Worm (Caenorhabditis elegans) whole organism, young adult: ENCODE data around the gene rack-1.

Source experiments
- B0336.3 ChIP-seq: fragments of 200-800 bp; sonication (Bioruptor generic); IDR thresholded peaks from 2 replicates; pipeline ENCODE4 v1.3.6; 2022; ENCODE audit warnings: missing genetic modification characterization, missing compliant biosample characterization
- F33H1.4 ChIP-seq: fragments of 200-800 bp; sonication (Bioruptor generic); IDR thresholded peaks from 2 replicates; pipeline ENCODE4 v1.3.6; 2022; ENCODE audit warnings: missing genetic modification reagents, missing genetic modification characterization, missing compliant biosample characterization
- F37B4.10 ChIP-seq: fragments of 200-800 bp; sonication (Bioruptor generic); IDR thresholded peaks from 2 replicates; pipeline ENCODE4 v1.3.6; 2022; ENCODE audit warnings: missing genetic modification characterization, missing compliant biosample characterization
- F52B5.7 ChIP-seq: sonication (generic microtip); optimal IDR thresholded peaks from 2 replicates; lab custom pipeline; 2016; ENCODE audit warnings: mild to moderate bottlenecking, missing genetic modification characterization, missing compliant biosample characterization
- F55B11.4 ChIP-seq: sonication (generic microtip); optimal IDR thresholded peaks from 2 replicates; lab custom pipeline; 2016; ENCODE audit warnings: missing compliant biosample characterization, missing genetic modification characterization, borderline replicate concordance; ENCODE audit not compliant: insufficient read depth
- K11D2.4 ChIP-seq: fragments of 200-800 bp; sonication (Bioruptor generic); IDR thresholded peaks from 2 replicates; pipeline ENCODE4 v1.3.6; 2022; ENCODE audit warnings: missing genetic modification reagents, missing genetic modification characterization, missing compliant biosample characterization
- Y67H2A.10 ChIP-seq: fragments of 200-800 bp; sonication (Bioruptor generic); conservative IDR thresholded peaks from 2 replicates; pipeline ENCODE4 v1.3.6; 2022; ENCODE audit warnings: missing genetic modification reagents, missing genetic modification characterization, missing compliant biosample characterization
- Y79H2A.3 ChIP-seq: fragments of 200-800 bp; sonication (Bioruptor generic); conservative IDR thresholded peaks from 2 replicates; pipeline ENCODE4 v1.3.6; 2022; ENCODE audit warnings: missing genetic modification reagents, missing genetic modification characterization, missing compliant biosample characterization
- Y95B8A.8 ChIP-seq: fragments of 200-800 bp; sonication (Bioruptor generic); IDR thresholded peaks from 2 replicates; pipeline ENCODE4 v1.3.6; 2022; ENCODE audit warnings: missing genetic modification reagents, missing genetic modification characterization, missing compliant biosample characterization
- ZK185.1 ChIP-seq: sonication (generic microtip); optimal IDR thresholded peaks from 2 replicates; lab custom pipeline; 2016; ENCODE audit warnings: mild to moderate bottlenecking, missing genetic modification characterization, missing compliant biosample characterization; ENCODE audit not compliant: poor library complexity, severe bottlenecking
- atf-7 ChIP-seq: sonication (generic microtip); optimal IDR thresholded peaks from 2 replicates; lab custom pipeline; 2017; ENCODE audit warnings: mild to moderate bottlenecking, missing genetic modification characterization, missing compliant biosample characterization
- cebp-1 ChIP-seq, 2 experiments: fragments of 200-800 bp in 1 of 2; sonication (Bioruptor generic) in 1 of 2; sonication (generic microtip) in 1 of 2; IDR thresholded peaks in 1 of 2; optimal IDR thresholded peaks in 1 of 2; 2 replicates each; pipeline versions ENCODE4 v1.3.6 to Lab custom; 2017 to 2022; ENCODE audit warnings: missing compliant biosample characterization in 2 of 2, missing genetic modification characterization in 2 of 2, mild to moderate bottlenecking in 1 of 2, missing genetic modification reagents in 1 of 2, moderate library complexity in 1 of 2
- ceh-27 ChIP-seq: fragments of 200-800 bp; sonication (Bioruptor generic); optimal IDR thresholded peaks from 2 replicates; lab custom pipeline; 2018; ENCODE audit warnings: mild to moderate bottlenecking, missing genetic modification characterization, moderate library complexity, missing compliant biosample characterization
- dpff-1 ChIP-seq: sonication (generic microtip); optimal IDR thresholded peaks from 2 replicates; lab custom pipeline; 2017; ENCODE audit warnings: mild to moderate bottlenecking, missing genetic modification characterization, missing compliant biosample characterization
- egl-44 ChIP-seq: fragments of 200-800 bp; sonication (Bioruptor generic); IDR thresholded peaks from 2 replicates; pipeline ENCODE4 v1.3.6; 2022; ENCODE audit warnings: missing genetic modification reagents, missing genetic modification characterization, missing compliant biosample characterization
- egrh-3 ChIP-seq: fragments of 200-800 bp; sonication (Bioruptor generic); IDR thresholded peaks from 2 replicates; pipeline ENCODE4 v1.3.6; 2022; ENCODE audit warnings: missing genetic modification reagents, missing genetic modification characterization, missing compliant biosample characterization
- hlh-26 ChIP-seq: fragments of 200-800 bp; sonication (Bioruptor generic); conservative IDR thresholded peaks from 2 replicates; pipeline ENCODE4 v1.3.6; 2022; ENCODE audit warnings: missing genetic modification reagents, missing genetic modification characterization, missing compliant biosample characterization
- hmg-1.2 ChIP-seq: fragments of 200-800 bp; sonication (Bioruptor generic); IDR thresholded peaks from 2 replicates; pipeline ENCODE4 v1.3.6; 2022; ENCODE audit warnings: missing genetic modification reagents, missing genetic modification characterization, missing compliant biosample characterization
- let-526 ChIP-seq: fragments of 200-800 bp; sonication (Bioruptor generic); IDR thresholded peaks from 2 replicates; pipeline ENCODE4 v1.3.6; 2022; ENCODE audit warnings: missing genetic modification reagents, missing genetic modification characterization, missing compliant biosample characterization
- let-607 ChIP-seq, 2 experiments: fragments of 200-800 bp in 1 of 2; sonication (Bioruptor generic) in 1 of 2; sonication (generic microtip) in 1 of 2; optimal IDR thresholded peaks; 2 replicates each; lab custom pipeline; 2016 to 2018; ENCODE audit warnings: mild to moderate bottlenecking in 2 of 2, missing compliant biosample characterization in 2 of 2, missing genetic modification characterization in 2 of 2, moderate library complexity in 2 of 2, missing genotype in 1 of 2
- lin-26 ChIP-seq: fragments of 200-800 bp; sonication (Bioruptor generic); IDR thresholded peaks from 2 replicates; pipeline ENCODE4 v1.3.6; 2022; ENCODE audit warnings: missing genetic modification reagents, missing genetic modification characterization, missing compliant biosample characterization
- lin-35 ChIP-seq, 3 experiments: fragments of 150-350 bp in 2 of 3; sonication (generic microtip) in 1 of 3; optimal IDR thresholded peaks; 2 replicates each; lab custom pipeline; 2014 to 2018; ENCODE audit warnings: missing biosample characterization in 3 of 3, missing genetic modification characterization in 3 of 3, missing genetic modification reagents in 3 of 3
- lir-1 ChIP-seq: fragments of 200-800 bp; sonication (Bioruptor generic); conservative IDR thresholded peaks from 2 replicates; pipeline ENCODE4 v1.3.6; 2022; ENCODE audit warnings: missing genetic modification reagents, missing genetic modification characterization, missing compliant biosample characterization
- lsy-27 ChIP-seq: sonication (generic microtip); optimal IDR thresholded peaks from 2 replicates; lab custom pipeline; 2017; ENCODE audit warnings: missing genetic modification characterization, mild to moderate bottlenecking, missing compliant biosample characterization, antibody characterized with exemption, missing genotype, borderline replicate concordance; ENCODE audit not compliant: insufficient read depth
- madf-6 ChIP-seq: fragments of 200-800 bp; sonication (Bioruptor generic); IDR thresholded peaks from 2 replicates; pipeline ENCODE4 v1.3.6; 2022; ENCODE audit warnings: missing genetic modification reagents, missing genetic modification characterization, missing compliant biosample characterization
- madf-8 ChIP-seq: fragments of 200-800 bp; sonication (Bioruptor generic); conservative IDR thresholded peaks from 2 replicates; pipeline ENCODE4 v1.3.6; 2022; ENCODE audit warnings: missing genetic modification reagents, missing genetic modification characterization, missing compliant biosample characterization
- mcd-1 ChIP-seq: fragments of 200-800 bp; sonication (Bioruptor generic); IDR thresholded peaks from 2 replicates; pipeline ENCODE4 v1.3.6; 2022; ENCODE audit warnings: missing genetic modification reagents, missing genetic modification characterization, missing compliant biosample characterization
- mes-4 ChIP-seq: sonication (generic microtip); optimal IDR thresholded peaks from 2 replicates; lab custom pipeline; 2016; ENCODE audit warnings: missing genotype, missing genetic modification characterization, missing compliant biosample characterization
- nfya-2 ChIP-seq: fragments of 200-800 bp; sonication (Bioruptor generic); IDR thresholded peaks from 2 replicates; pipeline ENCODE4 v1.3.6; 2022; ENCODE audit warnings: missing genetic modification reagents, missing genetic modification characterization, missing compliant biosample characterization
- nhr-179 ChIP-seq: sonication (generic microtip); optimal IDR thresholded peaks from 2 replicates; lab custom pipeline; 2016; ENCODE audit warnings: mild to moderate bottlenecking, missing genetic modification characterization, missing compliant biosample characterization
- nhr-80 ChIP-seq: sonication (generic microtip); optimal IDR thresholded peaks from 2 replicates; lab custom pipeline; 2016; ENCODE audit warnings: missing genetic modification characterization, missing compliant biosample characterization
- pbrm-1 ChIP-seq: fragments of 200-800 bp; sonication (Bioruptor generic); IDR thresholded peaks from 2 replicates; pipeline ENCODE4 v1.3.6; 2022; ENCODE audit warnings: missing genetic modification reagents, missing genetic modification characterization, missing compliant biosample characterization
- rec-8 ChIP-seq, 2 experiments: sonication (generic microtip); optimal IDR thresholded peaks; 2 replicates each; lab custom pipeline; 2016; ENCODE audit warnings: mild to moderate bottlenecking in 2 of 2, missing genetic modification characterization in 2 of 2, missing genetic modification reagents in 2 of 2, missing genotype in 2 of 2, missing biosample characterization in 1 of 2, missing compliant biosample characterization in 1 of 2, moderate library complexity in 1 of 2
- rpc-1 ChIP-seq, 2 experiments: fragments of 150-350 bp in 1 of 2; sonication (generic microtip) in 1 of 2; optimal IDR thresholded peaks; 2 replicates each; lab custom pipeline; 2014 to 2018; ENCODE audit warnings: missing biosample characterization in 1 of 2, missing genetic modification characterization in 1 of 2, missing genetic modification reagents in 1 of 2, missing genotype in 1 of 2
- sea-2 ChIP-seq: fragments of 200-800 bp; sonication (Bioruptor generic); IDR thresholded peaks from 2 replicates; pipeline ENCODE4 v1.3.6; 2022; ENCODE audit warnings: missing genetic modification characterization, missing compliant biosample characterization
- snpc-1.1 ChIP-seq: sonication (generic microtip); optimal IDR thresholded peaks from 2 replicates; lab custom pipeline; 2017; ENCODE audit warnings: missing genetic modification characterization, mild to moderate bottlenecking, missing compliant biosample characterization, antibody characterized with exemption, moderate library complexity, missing genotype, missing genetic modification reagents; ENCODE audit not compliant: insufficient read depth
- snpc-1.3 ChIP-seq: sonication (generic microtip); optimal IDR thresholded peaks from 2 replicates; lab custom pipeline; 2017; ENCODE audit warnings: missing genetic modification characterization, mild to moderate bottlenecking, missing compliant biosample characterization, antibody characterized with exemption, moderate library complexity, missing genotype, missing genetic modification reagents; ENCODE audit not compliant: insufficient read depth
- snpc-3.4 ChIP-seq: sonication (generic microtip); optimal IDR thresholded peaks from 2 replicates; lab custom pipeline; 2017; ENCODE audit warnings: missing genetic modification characterization, mild to moderate bottlenecking, missing compliant biosample characterization, antibody characterized with exemption, moderate library complexity, missing genotype, missing genetic modification reagents
- snpc-4 ChIP-seq, 5 experiments: fragments of 150-350 bp in 1 of 5; sonication (generic microtip) in 4 of 5; optimal IDR thresholded peaks; 2 replicates each; lab custom pipeline; 2014 to 2018; ENCODE audit warnings: missing genetic modification characterization in 5 of 5, missing biosample characterization in 3 of 5, antibody characterized with exemption in 2 of 5, mild to moderate bottlenecking in 2 of 5, missing compliant biosample characterization in 2 of 5, missing genotype in 2 of 5, moderate library complexity in 2 of 5, missing genetic modification reagents in 1 of 5
- tbx-9 ChIP-seq: sonication (generic microtip); optimal IDR thresholded peaks from 2 replicates; lab custom pipeline; 2016; ENCODE audit warnings: borderline replicate concordance, missing genetic modification characterization, inconsistent platforms, missing compliant biosample characterization
- tlf-1 ChIP-seq: fragments of 200-800 bp; sonication (Bioruptor generic); optimal IDR thresholded peaks from 2 replicates; lab custom pipeline; 2018; ENCODE audit warnings: mild to moderate bottlenecking, missing genetic modification characterization, missing compliant biosample characterization
- zfh-2 ChIP-seq: fragments of 200-800 bp; sonication (Bioruptor generic); conservative IDR thresholded peaks from 2 replicates; pipeline ENCODE4 v1.3.6; 2022; ENCODE audit warnings: missing genetic modification reagents, missing genetic modification characterization, missing compliant biosample characterization
- ztf-18 ChIP-seq: sonication (generic microtip); optimal IDR thresholded peaks from 2 replicates; lab custom pipeline; 2016; ENCODE audit warnings: missing genotype, mild to moderate bottlenecking, missing genetic modification characterization, missing compliant biosample characterization
- ztf-25 ChIP-seq: fragments of 200-800 bp; sonication (Bioruptor generic); IDR thresholded peaks from 2 replicates; pipeline ENCODE4 v1.3.6; 2022; ENCODE audit warnings: missing genetic modification reagents, missing genetic modification characterization, missing compliant biosample characterization
- ztf-3 ChIP-seq: fragments of 200-800 bp; sonication (Bioruptor generic); optimal IDR thresholded peaks from 2 replicates; lab custom pipeline; 2018; ENCODE audit warnings: mild to moderate bottlenecking, missing genetic modification characterization, missing compliant biosample characterization

Gene rack-1

DNA sequence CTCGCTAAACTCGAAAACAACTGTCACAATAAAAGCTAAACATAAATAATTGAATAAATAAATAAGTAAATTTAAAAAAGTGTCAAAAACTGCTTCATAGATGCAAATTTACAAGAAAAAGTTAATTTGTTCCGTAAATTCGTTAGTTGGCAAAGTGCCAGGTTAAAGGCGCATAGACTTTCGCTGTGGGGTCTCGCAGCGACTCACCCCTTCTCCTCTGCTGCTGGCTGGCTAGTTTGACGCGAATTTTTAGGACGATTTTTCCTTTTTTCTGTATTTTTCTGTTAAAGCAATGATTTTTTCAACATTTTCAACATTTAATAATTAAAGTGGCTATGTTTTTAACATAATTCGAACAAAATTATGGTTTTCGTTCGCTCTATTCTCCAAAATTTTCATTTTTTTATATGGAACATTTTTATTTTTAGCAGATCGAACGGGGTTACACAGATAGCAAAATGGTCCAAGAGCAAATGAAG, at the start of gene rack-1:
Gene rack-1 (plus strand): TSS at position 429 of the 479 bp plus-strand sequence.
- TF ChIP-seq ztf-25 (no peak), snpc-3.4 (peak; percentile 63), ztf-18 (tag; lab: Kevin White, UChicago) (no peak), atf-7 (no peak), Y67H2A.10 (GFP tag; lab: Robert Waterston, UW) (no peak), ZK185.1 (tag; lab: Kevin White, UChicago) (no peak), tbx-9 (tag; lab: Kevin White, UChicago) (no peak), Y79H2A.3 (GFP tag; lab: Robert Waterston, UW) (no peak), K11D2.4 (GFP tag; lab: Robert Waterston, UW) (no peak), tlf-1 (GFP tag; lab: Kevin White, UChicago) (no peak), mcd-1 (GFP tag; lab: Robert Waterston, UW) (peak; percentile 47; the same call in 1 of the 2 replicates), hlh-26 (GFP tag; lab: Robert Waterston, UW) (no peak), F55B11.4 (tag; lab: Kevin White, UChicago) (no peak), egl-44 (GFP tag; lab: Robert Waterston, UW) (no peak), let-526 (GFP tag; lab: Robert Waterston, UW) (no peak), pbrm-1 (GFP tag; lab: Robert Waterston, UW) (peak; percentile 9; the same call in 1 of the 2 replicates), nfya-2 (GFP tag; lab: Robert Waterston, UW) (no peak), sea-2 (GFP tag; lab: Robert Waterston, UW) (no peak), snpc-4 (GFP tag; optimal IDR thresholded peaks at IDR 0.05; lab: Kevin White, UChicago) (peak; percentile 54), snpc-4 (tag; optimal IDR thresholded peaks at IDR 0.05; lab: Kevin White, UChicago) (peak in 2 of 4 experiments; percentile 4 to 30), lin-35 (GFP tag; optimal IDR thresholded peaks at IDR 0.05; lab: Kevin White, UChicago) (no peak), zfh-2 (GFP tag; lab: Robert Waterston, UW) (no peak), F52B5.7 (no peak), lir-1 (GFP tag; lab: Robert Waterston, UW) (no peak), madf-8 (GFP tag; lab: Robert Waterston, UW) (no peak), snpc-1.3 (tag; lab: Kevin White, UChicago) (no peak), snpc-1.1 (tag; lab: Kevin White, UChicago) (no peak), cebp-1 (GFP tag; IDR thresholded peaks at IDR 0.05; lab: Robert Waterston, UW) (no peak), cebp-1 (tag; optimal IDR thresholded peaks at IDR 0.05; lab: Kevin White, UChicago) (peak; percentile 30), rec-8 (tag; optimal IDR thresholded peaks at IDR 0.05; lab: Kevin White, UChicago) (no peak), ztf-3 (GFP tag; lab: Kevin White, UChicago) (no peak), F37B4.10 (GFP tag; lab: Robert Waterston, UW) (no peak), madf-6 (GFP tag; lab: Robert Waterston, UW) (peak; percentile 58), let-607 (tag; optimal IDR thresholded peaks at IDR 0.05; lab: Kevin White, UChicago) (no peak), mes-4 (tag; lab: Kevin White, UChicago) (no peak), hmg-1.2 (GFP tag; lab: Robert Waterston, UW) (peak; percentile 33; the same call in 1 of the 2 replicates), lin-26 (GFP tag; lab: Robert Waterston, UW) (no peak), nhr-179 (tag; lab: Kevin White, UChicago) (no peak), F33H1.4 (peak; percentile 91), rpc-1 (optimal IDR thresholded peaks at IDR 0.05; lab: Kevin White, UChicago) (no peak), rpc-1 (tag; optimal IDR thresholded peaks at IDR 0.05; lab: Kevin White, UChicago) (no peak), Y95B8A.8 (GFP tag; lab: Robert Waterston, UW) (no peak), dpff-1 (tag; lab: Kevin White, UChicago) (no peak), B0336.3 (GFP tag; lab: Robert Waterston, UW) (no peak), ceh-27 (GFP tag; lab: Kevin White, UChicago) (no peak), lsy-27 (no peak), nhr-80 (tag; lab: Kevin White, UChicago) (peak; percentile 14), egrh-3 (GFP tag; lab: Robert Waterston, UW) (peak; percentile 46; the same call in 1 of the 2 replicates)
